Worm (Caenorhabditis elegans): ENCODE results near the gene W04G3.13.

ce11 chrX:11060940-11061339 lies 18.6 kb downstream of the W04G3.13 start:
- TF ChIP-seq lin-39 (tag; optimal IDR thresholded peaks at IDR 0.05) (no peak), ceh-82 (tag; optimal IDR thresholded peaks at IDR 0.05) (no peak), ztf-4 (tag; optimal IDR thresholded peaks at IDR 0.05) (no peak), nhr-67 (tag; optimal IDR thresholded peaks at IDR 0.05) (no peak), skn-1 (tag; optimal IDR thresholded peaks at IDR 0.05) (no peak), lin-15B (tag; optimal IDR thresholded peaks at IDR 0.05) (no peak), nhr-25 (tag; optimal IDR thresholded peaks at IDR 0.05) (no peak), ceh-16 (tag; optimal IDR thresholded peaks at IDR 0.05) (no peak), jun-1 (tag; optimal IDR thresholded peaks at IDR 0.05) (no peak), snpc-4 (tag; optimal IDR thresholded peaks at IDR 0.05) (no peak)

Data from whole organism, L3 larva.